Worm (Caenorhabditis elegans) whole organism, young adult: ENCODE data around the gene str-84.

ENCODE experiments used
- B0019.2 ChIP-seq: fragments of 200-800 bp; sonication (Bioruptor generic); conservative IDR thresholded peaks from 2 replicates; pipeline ENCODE4 v1.3.6; 2022; ENCODE audit warnings: missing genetic modification reagents, missing genetic modification characterization, missing compliant biosample characterization
- D2030.7 ChIP-seq: fragments of 200-800 bp; sonication (Bioruptor generic); IDR thresholded peaks from 2 replicates; pipeline ENCODE4 v1.3.6; 2022; ENCODE audit warnings: missing genetic modification reagents, missing genetic modification characterization, missing compliant biosample characterization
- F37B4.10 ChIP-seq: fragments of 200-800 bp; sonication (Bioruptor generic); IDR thresholded peaks from 2 replicates; pipeline ENCODE4 v1.3.6; 2022; ENCODE audit warnings: missing genetic modification characterization, missing compliant biosample characterization
- F39B2.1 ChIP-seq: fragments of 200-800 bp; sonication (Bioruptor generic); IDR thresholded peaks from 2 replicates; pipeline ENCODE4 v1.3.6; 2022; ENCODE audit warnings: missing genetic modification reagents, missing genetic modification characterization, missing compliant biosample characterization
- F55B11.4 ChIP-seq: sonication (generic microtip); optimal IDR thresholded peaks from 2 replicates; lab custom pipeline; 2016; ENCODE audit warnings: missing compliant biosample characterization, missing genetic modification characterization, borderline replicate concordance; ENCODE audit not compliant: insufficient read depth
- F57C9.4 ChIP-seq: sonication (generic microtip); optimal IDR thresholded peaks from 2 replicates; lab custom pipeline; 2017; ENCODE audit warnings: mild to moderate bottlenecking, missing genetic modification characterization, missing compliant biosample characterization
- K12H6.12 ChIP-seq: fragments of 200-800 bp; sonication (Bioruptor generic); optimal IDR thresholded peaks from 2 replicates; lab custom pipeline; 2018; ENCODE audit warnings: mild to moderate bottlenecking, missing genetic modification characterization, missing compliant biosample characterization
- Y53F4B.3 ChIP-seq: fragments of 200-800 bp; sonication (Bioruptor generic); IDR thresholded peaks from 2 replicates; pipeline ENCODE4 v1.3.6; 2022; ENCODE audit warnings: missing genetic modification reagents, missing genetic modification characterization, missing compliant biosample characterization
- Y53G8AR.9 ChIP-seq: fragments of 200-800 bp; sonication (Bioruptor generic); conservative IDR thresholded peaks from 2 replicates; pipeline ENCODE4 v1.3.6; 2022; ENCODE audit warnings: missing genetic modification reagents, missing genetic modification characterization, missing compliant biosample characterization
- Y95B8A.8 ChIP-seq: fragments of 200-800 bp; sonication (Bioruptor generic); IDR thresholded peaks from 2 replicates; pipeline ENCODE4 v1.3.6; 2022; ENCODE audit warnings: missing genetic modification reagents, missing genetic modification characterization, missing compliant biosample characterization
- akir-1 ChIP-seq: fragments of 200-800 bp; sonication (Bioruptor generic); optimal IDR thresholded peaks from 2 replicates; lab custom pipeline; 2018; ENCODE audit warnings: mild to moderate bottlenecking, missing genetic modification characterization, moderate library complexity, missing compliant biosample characterization
- ama-1 ChIP-seq, 3 experiments: fragments of 150-350 bp in 1 of 3; sonication (generic microtip) in 2 of 3; optimal IDR thresholded peaks; 2 replicates each; lab custom pipeline; 2014 to 2018; ENCODE audit warnings: missing biosample characterization in 2 of 3, missing genetic modification characterization in 2 of 3, missing genetic modification reagents in 2 of 3
- atf-7 ChIP-seq: sonication (generic microtip); optimal IDR thresholded peaks from 2 replicates; lab custom pipeline; 2017; ENCODE audit warnings: mild to moderate bottlenecking, missing genetic modification characterization, missing compliant biosample characterization
- ccch-3 ChIP-seq: fragments of 200-800 bp; sonication (Bioruptor generic); optimal IDR thresholded peaks from 2 replicates; lab custom pipeline; 2018; ENCODE audit warnings: mild to moderate bottlenecking, missing genetic modification characterization, missing compliant biosample characterization
- cebp-1 ChIP-seq, 2 experiments: fragments of 200-800 bp in 1 of 2; sonication (Bioruptor generic) in 1 of 2; sonication (generic microtip) in 1 of 2; IDR thresholded peaks in 1 of 2; optimal IDR thresholded peaks in 1 of 2; 2 replicates each; pipeline versions ENCODE4 v1.3.6 to Lab custom; 2017 to 2022; ENCODE audit warnings: missing compliant biosample characterization in 2 of 2, missing genetic modification characterization in 2 of 2, mild to moderate bottlenecking in 1 of 2, missing genetic modification reagents in 1 of 2, moderate library complexity in 1 of 2
- ceh-27 ChIP-seq: fragments of 200-800 bp; sonication (Bioruptor generic); optimal IDR thresholded peaks from 2 replicates; lab custom pipeline; 2018; ENCODE audit warnings: mild to moderate bottlenecking, missing genetic modification characterization, moderate library complexity, missing compliant biosample characterization
- him-1 ChIP-seq: sonication (generic microtip); optimal IDR thresholded peaks from 2 replicates; lab custom pipeline; 2016; ENCODE audit warnings: missing genotype, missing genetic modification reagents, missing genetic modification characterization, missing compliant biosample characterization
- lag-1 ChIP-seq: fragments of 200-800 bp; sonication (Bioruptor generic); IDR thresholded peaks from 2 replicates; pipeline ENCODE4 v1.3.6; 2022; ENCODE audit warnings: missing genetic modification reagents, missing genetic modification characterization, missing compliant biosample characterization
- lin-35 ChIP-seq, 3 experiments: fragments of 150-350 bp in 2 of 3; sonication (generic microtip) in 1 of 3; optimal IDR thresholded peaks; 2 replicates each; lab custom pipeline; 2014 to 2018; ENCODE audit warnings: missing biosample characterization in 3 of 3, missing genetic modification characterization in 3 of 3, missing genetic modification reagents in 3 of 3
- lin-54 ChIP-seq: fragments of 200-800 bp; sonication (Bioruptor generic); optimal IDR thresholded peaks from 2 replicates; lab custom pipeline; 2018; ENCODE audit warnings: mild to moderate bottlenecking, missing genetic modification characterization, missing compliant biosample characterization
- lir-1 ChIP-seq: fragments of 200-800 bp; sonication (Bioruptor generic); conservative IDR thresholded peaks from 2 replicates; pipeline ENCODE4 v1.3.6; 2022; ENCODE audit warnings: missing genetic modification reagents, missing genetic modification characterization, missing compliant biosample characterization
- mel-28 ChIP-seq: sonication (generic microtip); optimal IDR thresholded peaks from 2 replicates; lab custom pipeline; 2016; ENCODE audit warnings: borderline replicate concordance, mild to moderate bottlenecking, missing genetic modification characterization, missing compliant biosample characterization
- mes-4 ChIP-seq: sonication (generic microtip); optimal IDR thresholded peaks from 2 replicates; lab custom pipeline; 2016; ENCODE audit warnings: missing genotype, missing genetic modification characterization, missing compliant biosample characterization
- nfyb-1 ChIP-seq: fragments of 200-800 bp; sonication (Bioruptor generic); IDR thresholded peaks from 2 replicates; pipeline ENCODE4 v1.3.6; 2022; ENCODE audit warnings: missing genetic modification reagents, missing genetic modification characterization, missing compliant biosample characterization
- nhr-179 ChIP-seq: sonication (generic microtip); optimal IDR thresholded peaks from 2 replicates; lab custom pipeline; 2016; ENCODE audit warnings: mild to moderate bottlenecking, missing genetic modification characterization, missing compliant biosample characterization
- nhr-80 ChIP-seq: sonication (generic microtip); optimal IDR thresholded peaks from 2 replicates; lab custom pipeline; 2016; ENCODE audit warnings: missing genetic modification characterization, missing compliant biosample characterization
- repo-1 ChIP-seq: sonication (generic microtip); optimal IDR thresholded peaks from 2 replicates; lab custom pipeline; 2017; ENCODE audit warnings: mild to moderate bottlenecking, missing genetic modification characterization, missing compliant biosample characterization
- rpc-1 ChIP-seq, 2 experiments: fragments of 150-350 bp in 1 of 2; sonication (generic microtip) in 1 of 2; optimal IDR thresholded peaks; 2 replicates each; lab custom pipeline; 2014 to 2018; ENCODE audit warnings: missing biosample characterization in 1 of 2, missing genetic modification characterization in 1 of 2, missing genetic modification reagents in 1 of 2, missing genotype in 1 of 2
- snpc-1.3 ChIP-seq: sonication (generic microtip); optimal IDR thresholded peaks from 2 replicates; lab custom pipeline; 2017; ENCODE audit warnings: missing genetic modification characterization, mild to moderate bottlenecking, missing compliant biosample characterization, antibody characterized with exemption, moderate library complexity, missing genotype, missing genetic modification reagents; ENCODE audit not compliant: insufficient read depth
- sptf-2 ChIP-seq: fragments of 200-800 bp; sonication (Bioruptor generic); optimal IDR thresholded peaks from 2 replicates; lab custom pipeline; 2018; ENCODE audit warnings: mild to moderate bottlenecking, missing genetic modification characterization, missing compliant biosample characterization
- tlf-1 ChIP-seq: fragments of 200-800 bp; sonication (Bioruptor generic); optimal IDR thresholded peaks from 2 replicates; lab custom pipeline; 2018; ENCODE audit warnings: mild to moderate bottlenecking, missing genetic modification characterization, missing compliant biosample characterization
- unc-130 ChIP-seq: sonication (generic microtip); optimal IDR thresholded peaks from 2 replicates; lab custom pipeline; 2016; ENCODE audit warnings: missing genetic modification reagents, missing genetic modification characterization, missing compliant biosample characterization
- unc-62 ChIP-seq: fragments of 150-350 bp; optimal IDR thresholded peaks from 2 replicates; lab custom pipeline; 2014; ENCODE audit warnings: missing biosample characterization, missing genetic modification reagents, missing genetic modification characterization
- xnd-1 ChIP-seq: sonication (generic microtip); optimal IDR thresholded peaks from 2 replicates; lab custom pipeline; 2016; ENCODE audit warnings: missing genotype, missing genetic modification reagents, missing genetic modification characterization, missing compliant biosample characterization
- ztf-18 ChIP-seq: sonication (generic microtip); optimal IDR thresholded peaks from 2 replicates; lab custom pipeline; 2016; ENCODE audit warnings: missing genotype, mild to moderate bottlenecking, missing genetic modification characterization, missing compliant biosample characterization

str-84 gene

DNA sequence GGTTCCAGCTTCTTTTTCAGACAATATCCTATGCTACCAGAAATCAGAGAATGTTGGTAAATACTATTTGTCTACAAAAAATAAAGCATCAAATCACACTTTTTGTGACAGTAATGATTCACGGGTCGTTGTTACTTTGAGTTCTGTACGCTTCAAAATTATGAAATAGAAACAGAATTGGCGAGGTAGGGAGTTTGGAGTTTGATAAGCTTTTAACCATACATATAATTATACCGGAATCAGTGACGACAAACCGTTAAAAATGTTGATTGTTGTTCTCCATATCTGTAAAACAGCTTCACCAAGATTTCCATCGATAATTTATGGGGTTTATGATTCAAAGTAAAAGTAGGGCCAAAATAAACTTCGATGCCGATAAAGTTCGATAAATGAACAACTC, 2.9 kb downstream of the str-84 start:
- TF ChIP-seq cebp-1 (GFP tag; IDR thresholded peaks at IDR 0.05; lab: Robert Waterston, UW) (peak; percentile 34; the same call in 1 of the 2 replicates), cebp-1 (tag; optimal IDR thresholded peaks at IDR 0.05; lab: Kevin White, UChicago) (no peak), Y53F4B.3 (no peak)

DNA sequence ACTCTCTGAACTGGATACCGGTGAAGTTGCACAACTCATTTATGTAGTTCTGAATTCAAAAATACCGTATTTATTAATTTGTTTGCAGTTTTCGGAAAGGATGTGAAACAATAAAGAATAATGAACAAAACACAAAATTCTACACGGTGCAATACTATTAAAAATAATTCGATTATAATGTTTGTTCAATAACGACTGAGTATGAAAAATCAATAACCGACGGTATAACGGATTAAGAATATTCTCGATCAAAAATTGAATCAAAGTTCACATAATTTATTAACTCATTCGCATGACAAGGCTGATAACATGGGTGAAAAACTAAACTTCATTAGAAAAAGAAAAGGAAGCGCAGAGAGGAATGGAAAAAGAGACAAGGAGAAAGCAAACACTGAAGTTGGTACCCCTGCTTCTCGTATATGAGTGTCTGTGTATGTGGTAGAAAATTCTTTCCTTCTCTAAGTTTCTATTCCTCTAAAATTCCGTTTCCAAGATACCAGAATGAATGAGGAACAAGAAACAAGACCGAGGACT, 5.8 kb downstream of the str-84 start, which contains the start of gene nhr-143:
Gene nhr-143, minus strand, starts transcription at position 51 of the 534 bp plus-strand sequence.
- TF ChIP-seq atf-7: no peak
- peak; percentile 63 for TF ChIP-seq nhr-80

DNA sequence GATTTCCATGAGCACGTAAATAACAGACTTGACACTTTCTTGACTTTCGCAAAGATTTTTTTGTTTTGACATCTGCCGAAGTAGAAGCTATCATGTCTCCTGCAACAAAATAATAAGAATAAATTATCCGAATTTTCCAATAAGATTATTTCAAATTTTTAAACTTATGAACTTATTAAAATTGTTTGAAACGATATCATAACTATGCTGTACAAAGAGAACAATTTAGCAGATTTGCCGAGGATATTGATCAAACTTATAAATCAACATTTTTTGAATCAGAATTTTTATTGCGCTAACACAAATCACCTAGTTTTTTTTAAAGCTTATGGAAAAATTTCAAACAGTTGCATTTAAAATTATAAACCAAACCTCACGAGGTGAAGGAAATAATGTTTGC, 8.5 kb downstream of the str-84 start, which contains the start of gene nhr-195:
Gene nhr-195, minus strand, starts transcription at position 101 of the 400 bp plus-strand sequence.
- no peak for TF ChIP-seq unc-130 (GFP tag; lab: Kevin White, UChicago)
- no peak for TF ChIP-seq snpc-1.3 (tag; lab: Kevin White, UChicago)
- TF ChIP-seq tlf-1: no peak
- TF ChIP-seq lir-1: no peak
- no peak for TF ChIP-seq B0019.2
- TF ChIP-seq K12H6.12 (tag; lab: Kevin White, UChicago): no peak
- TF ChIP-seq mes-4 (tag; lab: Kevin White, UChicago): no peak
- no peak for TF ChIP-seq akir-1
- TF ChIP-seq F57C9.4 (tag; lab: Kevin White, UChicago): no peak
- TF ChIP-seq mel-28 (tag; lab: Kevin White, UChicago): no peak
- TF ChIP-seq atf-7: no peak
- no peak for TF ChIP-seq lin-35 (GFP tag; optimal IDR thresholded peaks at IDR 0.05; lab: Kevin White, UChicago)
- TF ChIP-seq repo-1 (tag; lab: Kevin White, UChicago): no peak

DNA sequence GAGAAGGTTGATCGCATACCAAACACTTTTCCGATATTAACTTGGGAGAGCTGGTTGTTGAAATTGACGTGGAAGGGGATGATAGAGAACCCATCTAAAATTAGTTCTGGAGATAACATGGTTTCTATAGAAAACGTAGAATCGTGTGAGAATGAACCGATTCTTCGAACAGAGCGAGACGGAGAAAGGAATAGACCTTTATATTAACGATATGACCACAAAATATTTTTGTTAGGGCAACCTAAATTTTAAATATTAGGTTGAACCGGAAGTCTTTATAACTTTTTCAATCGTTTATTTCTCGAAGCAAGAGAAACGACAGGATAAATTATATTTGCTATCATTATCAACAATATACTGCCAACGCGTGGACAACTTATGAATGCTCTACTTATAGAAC, 14.7 kb downstream of the str-84 start, which contains the start of gene nhr-219:
Gene nhr-219, minus strand, starts transcription at position 101 of the 400 bp plus-strand sequence.
- TF ChIP-seq ccch-3: no peak

DNA sequence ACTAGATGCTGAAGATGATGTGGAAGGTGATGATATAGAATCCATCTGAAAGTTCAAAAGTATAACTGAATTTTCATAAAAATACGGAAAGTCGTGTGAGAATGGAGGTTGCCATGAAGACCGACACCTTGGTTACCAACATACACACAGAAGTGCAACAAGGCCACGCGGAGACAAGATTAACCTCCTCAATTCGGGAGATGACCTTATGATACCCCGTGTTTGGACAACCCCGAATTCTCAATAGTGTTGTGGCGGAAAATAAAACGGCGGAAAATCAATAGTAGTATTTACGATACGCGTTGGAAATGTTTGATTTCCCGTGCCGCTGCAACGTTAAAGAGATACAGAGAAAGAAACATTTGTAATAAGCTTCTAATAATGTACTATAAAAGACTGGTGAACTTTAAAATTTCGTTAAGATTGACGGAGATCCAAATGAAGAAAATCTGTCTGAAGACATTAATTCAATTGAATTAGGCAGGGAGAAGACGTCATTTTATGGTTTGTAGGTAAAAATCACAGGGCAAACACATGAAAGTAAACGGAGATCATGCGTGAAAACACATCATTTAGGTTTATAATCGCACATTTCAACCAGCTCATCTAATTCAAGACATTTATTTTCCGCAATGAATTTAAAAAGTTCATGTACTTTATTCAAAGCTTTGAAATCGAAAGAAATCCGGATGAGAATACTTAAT, 16.5 kb downstream of the str-84 start, which contains the start of gene nhr-44:
Gene nhr-44, minus strand, starts transcription at position 51 of the 704 bp plus-strand sequence.
- TF ChIP-seq ztf-18 (tag; lab: Kevin White, UChicago): no peak
- TF ChIP-seq F39B2.1 (GFP tag; lab: Robert Waterston, UW): no peak
- no peak for TF ChIP-seq lag-1 (GFP tag; lab: Robert Waterston, UW)
- TF ChIP-seq nhr-179 (tag; lab: Kevin White, UChicago): no peak
- no peak for TF ChIP-seq Y53G8AR.9
- no peak for TF ChIP-seq F55B11.4 (tag; lab: Kevin White, UChicago)
- no peak for TF ChIP-seq rpc-1 (optimal IDR thresholded peaks at IDR 0.05; lab: Kevin White, UChicago)
- no peak for TF ChIP-seq rpc-1 (tag; optimal IDR thresholded peaks at IDR 0.05; lab: Kevin White, UChicago)
- no peak for TF ChIP-seq D2030.7 (GFP tag; lab: Robert Waterston, UW)
- no peak for TF ChIP-seq unc-62 (GFP tag; lab: Kevin White, UChicago)
- TF ChIP-seq sptf-2 (GFP tag; lab: Kevin White, UChicago): no peak
- TF ChIP-seq F37B4.10 (GFP tag; lab: Robert Waterston, UW): no peak
- TF ChIP-seq ama-1 (optimal IDR thresholded peaks at IDR 0.05; lab: Kevin White, UChicago): no peak
- TF ChIP-seq ama-1 (GFP tag; optimal IDR thresholded peaks at IDR 0.05; lab: Kevin White, UChicago): no peak
- TF ChIP-seq lin-54 (GFP tag; lab: Kevin White, UChicago): no peak
- TF ChIP-seq nfyb-1 (GFP tag; lab: Robert Waterston, UW): no peak
- no peak for TF ChIP-seq ceh-27 (GFP tag; lab: Kevin White, UChicago)
- no peak for TF ChIP-seq xnd-1 (tag; lab: Kevin White, UChicago)
- TF ChIP-seq F57C9.4 (tag; lab: Kevin White, UChicago): no peak
- TF ChIP-seq mes-4 (tag; lab: Kevin White, UChicago): no peak
- TF ChIP-seq Y95B8A.8 (GFP tag; lab: Robert Waterston, UW): no peak
- TF ChIP-seq him-1 (tag; lab: Kevin White, UChicago): no peak
- TF ChIP-seq, all 124 proteins: peak for 0
